Fruit fly (Drosophila melanogaster): ENCODE results near the gene Tl.

The Tl gene

dm6 chr3R:26881121-26881895, 82.5 kb downstream of the Tl start, which contains the start of the genes ro and T48 (continued):
- TF ChIP-seq cas (GFP tag; IDR thresholded peaks at IDR 0.05) (no peak), CG3281 (GFP tag; optimal IDR thresholded peaks at IDR 0.05) (no peak), lilli (GFP tag; optimal IDR thresholded peaks at IDR 0.05) (peak; percentile 57), CG17612 (GFP tag; IDR thresholded peaks at IDR 0.05) (no peak), MTF-1 (GFP tag; optimal IDR thresholded peaks at IDR 0.05; ENCODE audit: borderline replicate concordance) (peak; percentile 10), NC2α (GFP tag; optimal IDR thresholded peaks at IDR 0.05) (no peak), CG10431 (GFP tag; optimal IDR thresholded peaks at IDR 0.05) (no peak), CG7963 (GFP tag; IDR thresholded peaks at IDR 0.05; ENCODE audit: partially characterized antibody) (no peak), CG11247 (GFP tag; IDR thresholded peaks at IDR 0.05) (peak; percentile 53; the same call in 1 of the 2 replicates), Ssrp (tag; optimal IDR thresholded peaks at IDR 0.05) (no peak), CG8944 (GFP tag; optimal IDR thresholded peaks at IDR 0.05) (peak; percentile 38), sc (optimal IDR thresholded peaks at IDR 0.05) (no peak), sc (GFP tag; optimal IDR thresholded peaks at IDR 0.05) (no peak), ATbp (GFP tag; optimal IDR thresholded peaks at IDR 0.05) (no peak), NC2β (GFP tag; optimal IDR thresholded peaks at IDR 0.05) (peak; percentile 72), fd102C (GFP tag; optimal IDR thresholded peaks at IDR 0.05) (no peak), crol (GFP tag; IDR thresholded peaks at IDR 0.05) (peak; percentile 18; the same call in 1 of the 2 replicates), CG12155 (GFP tag; optimal IDR thresholded peaks at IDR 0.05) (peak; percentile 70), run (tag; optimal IDR thresholded peaks at IDR 0.05) (no peak), slou (GFP tag; optimal IDR thresholded peaks at IDR 0.05) (no peak), Xbp1 (GFP tag; optimal IDR thresholded peaks at IDR 0.05) (peak; percentile 44), CG12942 (GFP tag; optimal IDR thresholded peaks at IDR 0.05) (peak; percentile 56), CG31388 (GFP tag; optimal IDR thresholded peaks at IDR 0.05) (no peak), tup (GFP tag; optimal IDR thresholded peaks at IDR 0.05) (peak; percentile 51), CG42726 (GFP tag; IDR thresholded peaks at IDR 0.05; ENCODE audit: partially characterized antibody) (peak; percentile 80), knrl (GFP tag; IDR thresholded peaks at IDR 0.05; ENCODE audit: partially characterized antibody) (peak; percentile 77), CG4328 (GFP tag; optimal IDR thresholded peaks at IDR 0.05) (no peak), Blimp-1 (GFP tag; optimal IDR thresholded peaks at IDR 0.05) (peak; percentile 43), bowl (GFP tag; IDR thresholded peaks at IDR 0.05) (no peak), CG10274 (GFP tag; optimal IDR thresholded peaks at IDR 0.05) (no peak), ind (GFP tag; optimal IDR thresholded peaks at IDR 0.05) (no peak), CG14441 (GFP tag; IDR thresholded peaks at IDR 0.05) (no peak), salm (tag; optimal IDR thresholded peaks at IDR 0.05) (no peak), br (optimal IDR thresholded peaks at IDR 0.05) (no peak), CG5953 (GFP tag; IDR thresholded peaks at IDR 0.05) (no peak), CG2199 (GFP tag; IDR thresholded peaks at IDR 0.05) (0 out of 3 replicates have a peak, but pooled peaks have one; percentile 58), Dek (tag; optimal IDR thresholded peaks at IDR 0.05) (peak; percentile 82), al (GFP tag; IDR thresholded peaks at IDR 0.05) (no peak), CG17361 (GFP tag; IDR thresholded peaks at IDR 0.05) (no peak; the same call in 2 of the 3 replicates), ase (GFP tag; IDR thresholded peaks at IDR 0.05) (no peak), NK7.1 (GFP tag; optimal IDR thresholded peaks at IDR 0.05) (peak; percentile 8), CG31441 (GFP tag; IDR thresholded peaks at IDR 0.05) (peak; percentile 46; the same call in 1 of the 2 replicates), Lpt (GFP tag; optimal IDR thresholded peaks at IDR 0.05) (no peak), CG32767 (GFP tag; IDR thresholded peaks at IDR 0.05) (no peak), pb (GFP tag; optimal IDR thresholded peaks at IDR 0.05) (peak; percentile 38), CG7271 (tag; optimal IDR thresholded peaks at IDR 0.05) (no peak), sna (GFP tag; IDR thresholded peaks at IDR 0.05; ENCODE audit: partially characterized antibody) (no peak), CG2712 (tag; optimal IDR thresholded peaks at IDR 0.05) (peak; percentile 72), Ravus (GFP tag; IDR thresholded peaks at IDR 0.05) (no peak), CG5245 (GFP tag; optimal IDR thresholded peaks at IDR 0.05) (peak; percentile 22), Ptx1 (GFP tag; IDR thresholded peaks at IDR 0.05) (peak; percentile 67)
